Fruit fly (Drosophila melanogaster) whole organism, prepupa: ENCODE measurements around the gene CG32276.

Source experiments
- CG11294 ChIP-seq: fragments of 200-800 bp; sonication (Bioruptor generic); IDR thresholded peaks from 2 replicates; pipeline ENCODE4 v1.3.6; 2022; ENCODE audit warnings: missing biosample characterization, missing genetic modification characterization
- OdsH ChIP-seq: fragments of 200-800 bp; sonication (Bioruptor generic); optimal IDR thresholded peaks from 3 replicates; lab custom pipeline; 2016; ENCODE audit warnings: missing biosample characterization, missing genetic modification characterization
- Sox14 ChIP-seq: fragments of 200-800 bp; sonication (Bioruptor generic); optimal IDR thresholded peaks from 3 replicates; lab custom pipeline; 2016; ENCODE audit warnings: missing biosample characterization, missing genetic modification characterization
- dac ChIP-seq: fragments of 200-800 bp; sonication (Bioruptor generic); optimal IDR thresholded peaks from 2 replicates; lab custom pipeline; 2017; ENCODE audit warnings: missing biosample characterization, mild to moderate bottlenecking, missing genetic modification characterization

DNA sequence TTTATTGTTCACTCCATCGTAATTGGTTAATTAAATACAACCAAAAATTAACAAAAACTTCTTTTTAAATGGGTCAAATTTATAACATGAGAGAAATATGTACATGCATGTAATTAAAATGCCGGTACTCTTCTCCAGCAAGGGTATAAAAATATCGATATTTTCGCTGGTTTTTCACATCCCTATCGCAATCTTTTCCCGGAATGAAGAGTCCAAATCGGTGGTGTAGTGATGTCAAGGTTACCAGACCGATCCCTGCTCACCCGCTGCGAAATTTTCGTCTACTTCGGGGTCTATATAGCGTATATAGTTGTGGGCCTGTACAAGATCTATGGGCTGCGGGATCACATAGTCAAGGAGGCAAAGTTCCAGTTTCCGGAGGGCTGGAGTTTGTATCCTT, 36.9 kb downstream of the CG32276 start, which contains the start of gene rasp:
- TF ChIP-seq dac (no peak), OdsH (no peak), CG11294 (no peak), Sox14 (GFP tag; lab: Kevin White, UChicago) (no peak)
